Worm (Caenorhabditis elegans) whole organism, L1 larva: ENCODE measurements around the gene srz-79.

Experiments used
- elt-2 ChIP-seq: sonication (generic microtip); optimal IDR thresholded peaks from 2 replicates; lab custom pipeline; 2016; ENCODE audit warnings: missing genetic modification characterization, mild to moderate bottlenecking, inconsistent platforms, missing compliant biosample characterization, missing genetic modification reagents
- fkh-10 ChIP-seq: sonication (generic microtip); optimal IDR thresholded peaks from 2 replicates; lab custom pipeline; 2017; ENCODE audit warnings: missing biosample characterization, missing genetic modification reagents, missing genetic modification characterization
- lin-13 ChIP-seq: fragments of 150-350 bp; optimal IDR thresholded peaks from 2 replicates; lab custom pipeline; 2014; ENCODE audit warnings: missing biosample characterization, missing genetic modification reagents, missing genetic modification characterization
- lin-35 ChIP-seq, 2 experiments: fragments of 150-350 bp; optimal IDR thresholded peaks; 2 replicates each; lab custom pipeline; 2014; ENCODE audit warnings: missing biosample characterization in 2 of 2, missing genetic modification characterization in 2 of 2, missing genetic modification reagents in 2 of 2
- snpc-4 ChIP-seq: fragments of 150-350 bp; optimal IDR thresholded peaks from 2 replicates; lab custom pipeline; 2014; ENCODE audit warnings: missing biosample characterization, missing genetic modification characterization
- sptf-1 ChIP-seq: fragments of 150-350 bp; optimal IDR thresholded peaks from 2 replicates; lab custom pipeline; 2014; ENCODE audit warnings: missing biosample characterization, missing genetic modification characterization
- tbx-2 ChIP-seq: sonication (generic microtip); optimal IDR thresholded peaks from 2 replicates; lab custom pipeline; 2016; ENCODE audit warnings: missing genetic modification characterization, missing compliant biosample characterization
- unc-130 ChIP-seq: fragments of 150-350 bp; optimal IDR thresholded peaks from 2 replicates; lab custom pipeline; 2017; ENCODE audit warnings: missing biosample characterization, missing genetic modification characterization, inconsistent platforms

- TF ChIP-seq fkh-10 (peak; percentile 38), elt-2 (tag; lab: Kevin White, UChicago) (no peak), unc-130 (tag; lab: Kevin White, UChicago) (no peak), sptf-1 (tag; lab: Kevin White, UChicago) (no peak), lin-13 (no peak), snpc-4 (tag; lab: Kevin White, UChicago) (no peak), tbx-2 (tag; lab: Kevin White, UChicago) (peak; percentile 27), lin-35 (GFP tag; optimal IDR thresholded peaks at IDR 0.05; lab: Kevin White, UChicago) (no peak)
Measured at ce11 chrIV:3520957-3521356, 27.5 kb downstream of the srz-79 start.
